Worm (Caenorhabditis elegans) whole organism, L4 larva: ENCODE measurements around the gene hrpf-2.

Experiments used
- ZK546.5 ChIP-seq, 2 experiments: sonication (generic microtip); optimal IDR thresholded peaks; 2 replicates each; lab custom pipeline; 2017; ENCODE audit warnings: missing biosample characterization in 2 of 2, missing genetic modification characterization in 2 of 2
- ama-1 ChIP-seq: fragments of 150-350 bp; optimal IDR thresholded peaks from 2 replicates; lab custom pipeline; 2014; ENCODE audit warnings: inconsistent platforms, mixed read lengths
- ces-1 ChIP-seq: fragments of 150-350 bp; sonication (generic microtip); optimal IDR thresholded peaks from 4 replicates; lab custom pipeline; 2014; ENCODE audit warnings: missing biosample characterization, missing genetic modification reagents, missing genetic modification characterization
- fos-1 ChIP-seq: fragments of 150-350 bp; optimal IDR thresholded peaks from 2 replicates; lab custom pipeline; 2014; ENCODE audit warnings: missing biosample characterization, missing genetic modification characterization
- lin-15B ChIP-seq: fragments of 150-350 bp; sonication (generic microtip); optimal IDR thresholded peaks from 3 replicates; lab custom pipeline; 2014; ENCODE audit warnings: missing biosample characterization, missing genetic modification characterization
- lin-39 ChIP-seq: fragments of 150-350 bp; optimal IDR thresholded peaks from 2 replicates; lab custom pipeline; 2014; ENCODE audit warnings: missing biosample characterization, missing genetic modification reagents, missing genetic modification characterization
- nhr-237 ChIP-seq: sonication (generic microtip); optimal IDR thresholded peaks from 2 replicates; lab custom pipeline; 2017; ENCODE audit warnings: missing biosample characterization, missing genetic modification characterization
- nhr-6 ChIP-seq: fragments of 150-350 bp; optimal IDR thresholded peaks from 2 replicates; lab custom pipeline; 2014; ENCODE audit warnings: missing biosample characterization, missing genetic modification characterization
- pha-4 ChIP-seq, 2 experiments: fragments of 150-350 bp in 1 of 2; fragments of 200-800 bp in 1 of 2; sonication (Bioruptor generic) in 1 of 2; IDR thresholded peaks in 1 of 2; optimal IDR thresholded peaks in 1 of 2; 2 replicates each; pipeline versions ENCODE4 v1.3.6 to Lab custom; 2014 to 2022; ENCODE audit warnings: missing genetic modification characterization in 2 of 2, missing genetic modification reagents in 2 of 2, missing biosample characterization in 1 of 2, missing compliant biosample characterization in 1 of 2
- skn-1 ChIP-seq: fragments of 150-350 bp; optimal IDR thresholded peaks from 2 replicates; lab custom pipeline; 2014; ENCODE audit warnings: missing biosample characterization, missing genetic modification characterization
- spr-1 ChIP-seq: sonication (generic microtip); optimal IDR thresholded peaks from 2 replicates; lab custom pipeline; 2016; ENCODE audit warnings: mild to moderate bottlenecking, missing genetic modification characterization, missing compliant biosample characterization
- unc-62 ChIP-seq, 3 experiments: fragments of 150-350 bp in 1 of 3; sonication (generic microtip); optimal IDR thresholded peaks in 2 of 3; peaks in 1 of 3; 1 replicate in 1 of 3; 2 replicates in 2 of 3; lab custom pipeline; 2014 to 2017; ENCODE audit warnings: missing biosample characterization in 3 of 3, missing genetic modification characterization in 3 of 3, missing genetic modification reagents in 3 of 3, missing genotype in 1 of 3

- TF ChIP-seq lin-15B (tag; lab: Kevin White, UChicago): no peak
- TF ChIP-seq skn-1 (tag; lab: Kevin White, UChicago): no peak
- TF ChIP-seq ces-1: no peak
- TF ChIP-seq lin-39 (tag; lab: Kevin White, UChicago): no peak
- TF ChIP-seq nhr-237 (tag; lab: Kevin White, UChicago): no peak
- TF ChIP-seq pha-4 (GFP tag; IDR thresholded peaks at IDR 0.05; lab: Robert Waterston, UW): no peak
- no peak for TF ChIP-seq pha-4 (tag; optimal IDR thresholded peaks at IDR 0.05; lab: Kevin White, UChicago)
- TF ChIP-seq fos-1: no peak
- TF ChIP-seq unc-62 (GFP tag; optimal IDR thresholded peaks at IDR 0.05 in 1 of 2; lab: Kevin White, UChicago): no peak
- no peak for TF ChIP-seq unc-62 (tag; optimal IDR thresholded peaks at IDR 0.05; lab: Kevin White, UChicago)
- TF ChIP-seq ZK546.5 (tag; optimal IDR thresholded peaks at IDR 0.05; lab: Kevin White, UChicago): no peak
- TF ChIP-seq ama-1 (lab: Kevin White, UChicago): no peak
- TF ChIP-seq nhr-6 (tag; lab: Kevin White, UChicago): no peak
- no peak for TF ChIP-seq spr-1 (tag; lab: Kevin White, UChicago)
Observed at ce11 chrIV:6333915-6334314, 42.4 kb downstream of the hrpf-2 start, which contains the start of gene blos-2.
